Fruit fly (Drosophila melanogaster): ENCODE measurements around the gene GluRIIA.

GluRIIA gene

DNA sequence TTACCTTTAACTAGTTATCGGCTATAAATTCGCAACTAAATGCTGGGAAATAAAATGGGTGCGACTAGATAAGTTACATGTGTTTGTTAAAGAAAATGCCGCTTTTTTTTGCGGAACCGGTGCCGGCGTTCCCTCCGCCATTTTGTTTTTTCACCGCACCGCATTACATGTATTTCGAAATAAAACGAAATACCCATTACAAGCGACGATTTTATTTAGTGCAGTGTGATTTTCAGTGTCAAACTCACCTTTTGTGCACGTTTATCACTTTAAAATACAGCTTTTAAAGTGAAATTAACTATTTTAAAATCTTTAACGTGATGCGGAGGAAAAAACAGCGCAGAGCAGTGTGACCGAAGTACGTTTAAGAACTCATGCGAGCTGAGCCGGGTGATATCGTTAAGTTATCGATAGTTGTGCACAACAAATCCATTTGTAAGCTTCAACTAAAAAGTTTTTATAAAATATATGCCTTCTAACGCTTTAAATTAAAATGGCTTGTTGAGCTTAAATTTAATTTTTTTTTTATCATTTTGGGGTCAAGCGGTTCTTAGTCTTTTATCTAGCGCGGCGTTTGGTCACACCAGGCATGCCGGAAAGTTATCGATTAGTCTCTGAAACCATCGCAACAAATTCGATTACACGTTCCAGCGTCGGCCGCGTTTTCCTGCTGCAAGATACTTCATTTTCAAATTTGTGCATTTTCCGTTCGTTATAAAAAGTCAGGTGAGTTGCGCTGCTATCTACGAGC, 12.8 kb upstream of the GluRIIA start, which contains the start of the genes Hel25E and Lam (continued):
- peak; percentile 78 for TF ChIP-seq nerfin-2 (GFP tag; IDR thresholded peaks at IDR 0.05; ENCODE audit: partially characterized antibody)
- TF ChIP-seq CG10321 (GFP tag; IDR thresholded peaks at IDR 0.05), result 0 out of 2 replicates have a peak, but pooled peaks have one; percentile 16
- peak; percentile 69 for TF ChIP-seq CG10267 (tag; optimal IDR thresholded peaks at IDR 0.05)
- no peak for TF ChIP-seq CG9876 (GFP tag; optimal IDR thresholded peaks at IDR 0.05)
- no peak for TF ChIP-seq wek (GFP tag; optimal IDR thresholded peaks at IDR 0.05)
- TF ChIP-seq cg (GFP tag; optimal IDR thresholded peaks at IDR 0.05), result no peak
- TF ChIP-seq Optix (GFP tag; IDR thresholded peaks at IDR 0.05), result no peak
- no peak for TF ChIP-seq zfh1 (GFP tag; IDR thresholded peaks at IDR 0.05)
- TF ChIP-seq CG6683 (GFP tag; optimal IDR thresholded peaks at IDR 0.05), result no peak
- TF ChIP-seq H2.0 (GFP tag; IDR thresholded peaks at IDR 0.05), result no peak
- TF ChIP-seq Sry-δ (GFP tag; optimal IDR thresholded peaks at IDR 0.05), result peak; percentile 88
- TF ChIP-seq amos (GFP tag; IDR thresholded peaks at IDR 0.05; ENCODE audit: partially characterized antibody), result peak; percentile 83
- peak; percentile 18 for TF ChIP-seq Spps (tag; optimal IDR thresholded peaks at IDR 0.05)
- no peak for TF ChIP-seq CrebB (tag; optimal IDR thresholded peaks at IDR 0.05)
- no peak for TF ChIP-seq CG15479 (GFP tag; optimal IDR thresholded peaks at IDR 0.05)
- TF ChIP-seq Usf (GFP tag; optimal IDR thresholded peaks at IDR 0.05), result no peak
- peak; percentile 87 for TF ChIP-seq Doc3 (GFP tag; IDR thresholded peaks at IDR 0.05; ENCODE audit: partially characterized antibody)
- TF ChIP-seq gfzf (GFP tag; optimal IDR thresholded peaks at IDR 0.05), result peak; percentile 94
- no peak for TF ChIP-seq Fer1 (GFP tag; optimal IDR thresholded peaks at IDR 0.05)
- TF ChIP-seq Med (GFP tag), result peak; percentile 81
- TF ChIP-seq BtbVII (GFP tag; optimal IDR thresholded peaks at IDR 0.05), result no peak
- TF ChIP-seq E2f1 (GFP tag; IDR thresholded peaks at IDR 0.05), result peak; percentile 14; the same call in 1 of the 2 replicates
- TF ChIP-seq CG14710 (tag; optimal IDR thresholded peaks at IDR 0.05), result peak; percentile 79
- TF ChIP-seq Hr3 (GFP tag; optimal IDR thresholded peaks at IDR 0.05), result peak; percentile 91
- peak; percentile 38 for TF ChIP-seq MESR4 (GFP tag; optimal IDR thresholded peaks at IDR 0.05)
- TF ChIP-seq Atf-2 (GFP tag; optimal IDR thresholded peaks at IDR 0.05), result no peak
- TF ChIP-seq bbx (GFP tag; IDR thresholded peaks at IDR 0.05; ENCODE audit: partially characterized antibody), result peak; percentile 69
- TF ChIP-seq scrt (GFP tag; optimal IDR thresholded peaks at IDR 0.05), result no peak
- TF ChIP-seq jumu (GFP tag; optimal IDR thresholded peaks at IDR 0.05), result peak; percentile 26
- peak; percentile 58 for TF ChIP-seq HmgZ (tag; optimal IDR thresholded peaks at IDR 0.05)
- peak; percentile 55 for TF ChIP-seq CG2712 (tag; optimal IDR thresholded peaks at IDR 0.05)
- TF ChIP-seq mld (GFP tag; IDR thresholded peaks at IDR 0.05; ENCODE audit: partially characterized antibody), result peak; percentile 59; the same call in 1 of the 3 replicates
- peak; percentile 79 for TF ChIP-seq CG17186 (GFP tag; optimal IDR thresholded peaks at IDR 0.05)
- TF ChIP-seq CG18619 (GFP tag; optimal IDR thresholded peaks at IDR 0.05), result no peak
- peak; percentile 90 for TF ChIP-seq hbn (GFP tag; IDR thresholded peaks at IDR 0.05; ENCODE audit: partially characterized antibody)
- no peak for TF ChIP-seq CG2199 (GFP tag; IDR thresholded peaks at IDR 0.05)
- no peak for TF ChIP-seq ash1 (GFP tag; optimal IDR thresholded peaks at IDR 0.05)
- TF ChIP-seq Vsx1 (GFP tag; optimal IDR thresholded peaks at IDR 0.05), result no peak
- peak; percentile 93 for TF ChIP-seq sna (GFP tag; IDR thresholded peaks at IDR 0.05; ENCODE audit: partially characterized antibody)
- no peak for TF ChIP-seq Rfx (GFP tag; IDR thresholded peaks at IDR 0.05)
- TF ChIP-seq sens (GFP tag), result peak; percentile 92
- peak; percentile 43 for TF ChIP-seq Myb (GFP tag; optimal IDR thresholded peaks at IDR 0.05)
- peak; percentile 13 for TF ChIP-seq CG9727 (GFP tag; optimal IDR thresholded peaks at IDR 0.05)
- no peak for TF ChIP-seq CG8290 (GFP tag; optimal IDR thresholded peaks at IDR 0.05)
- TF ChIP-seq CG8290 (tag; optimal IDR thresholded peaks at IDR 0.05), result no peak
- TF ChIP-seq CG13287 (GFP tag; IDR thresholded peaks at IDR 0.05; ENCODE audit: partially characterized antibody), result peak; percentile 95
- TF ChIP-seq gcm (GFP tag; optimal IDR thresholded peaks at IDR 0.05), result no peak
- TF ChIP-seq Hr39 (optimal IDR thresholded peaks at IDR 0.05), result no peak
- no peak for TF ChIP-seq CG33213 (GFP tag; optimal IDR thresholded peaks at IDR 0.05)
